Fruit fly (Drosophila melanogaster): ENCODE results near the gene CG18823.

The CG18823 gene

DNA sequence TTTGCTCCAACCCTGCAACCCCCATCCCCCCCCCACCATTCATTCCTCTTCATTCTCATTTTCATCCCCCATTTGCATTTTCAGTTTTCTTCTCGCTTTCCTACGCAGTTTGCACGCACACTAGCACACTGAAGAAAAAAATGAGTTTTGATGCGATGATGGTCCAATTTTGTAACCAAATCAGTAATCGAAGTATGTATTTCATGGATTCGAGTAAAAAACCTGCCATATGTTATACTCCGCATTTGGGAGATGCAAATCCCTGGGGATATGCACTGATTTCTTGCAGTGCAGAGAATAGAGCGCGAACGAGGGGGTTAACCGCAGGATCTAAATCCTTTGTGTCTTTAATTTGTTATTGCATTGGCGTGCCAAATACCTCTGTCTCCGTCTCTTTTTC is 34.4 kb upstream of the CG18823 start (continued):
- no peak for TF ChIP-seq vfl (GFP tag; optimal IDR thresholded peaks at IDR 0.05)
- TF ChIP-seq ssp (GFP tag; IDR thresholded peaks at IDR 0.05) = peak; percentile 34; the same call in 1 of the 2 replicates
- TF ChIP-seq chm (GFP tag; IDR thresholded peaks at IDR 0.05) = peak; percentile 38; the same call in 1 of the 2 replicates
- peak; percentile 52 for TF ChIP-seq tin (GFP tag; optimal IDR thresholded peaks at IDR 0.05)
- TF ChIP-seq PHDP (tag; optimal IDR thresholded peaks at IDR 0.05) = peak; percentile 60
- no peak for TF ChIP-seq cg (GFP tag; optimal IDR thresholded peaks at IDR 0.05)
- TF ChIP-seq nom (GFP tag; optimal IDR thresholded peaks at IDR 0.05) = no peak
- peak; percentile 75 for TF ChIP-seq CG12071 (GFP tag; optimal IDR thresholded peaks at IDR 0.05)
- TF ChIP-seq lola (GFP tag; optimal IDR thresholded peaks at IDR 0.05) = no peak
- peak; percentile 28 for TF ChIP-seq Hand (GFP tag; optimal IDR thresholded peaks at IDR 0.05)
- no peak for TF ChIP-seq corto (GFP tag; optimal IDR thresholded peaks at IDR 0.05)
- no peak for TF ChIP-seq z (GFP tag; IDR thresholded peaks at IDR 0.05)
- TF ChIP-seq run (tag; optimal IDR thresholded peaks at IDR 0.05) = peak; percentile 51
- TF ChIP-seq crol (GFP tag; IDR thresholded peaks at IDR 0.05) = 0 out of 2 replicates have a peak, but pooled peaks have one; percentile 3
- TF ChIP-seq ATbp (GFP tag; optimal IDR thresholded peaks at IDR 0.05) = peak; percentile 65
- TF ChIP-seq NFAT (GFP tag; IDR thresholded peaks at IDR 0.05) = peak; percentile 12; the same call in 1 of the 2 replicates
- peak; percentile 43; the same call in 1 of the 3 replicates for TF ChIP-seq ken (GFP tag; IDR thresholded peaks at IDR 0.05)
- TF ChIP-seq MTF-1 (GFP tag; optimal IDR thresholded peaks at IDR 0.05; ENCODE audit: borderline replicate concordance) = peak; percentile 3
- no peak for TF ChIP-seq usp (GFP tag; optimal IDR thresholded peaks at IDR 0.05)
- TF ChIP-seq Abd-B (GFP tag; optimal IDR thresholded peaks at IDR 0.05) = peak; percentile 38
- TF ChIP-seq CG9215 (GFP tag; IDR thresholded peaks at IDR 0.05) = peak; percentile 61
- no peak for TF ChIP-seq CG18476 (GFP tag; optimal IDR thresholded peaks at IDR 0.05)
- peak; percentile 36 for TF ChIP-seq chn (GFP tag; optimal IDR thresholded peaks at IDR 0.05)
- TF ChIP-seq pfk (GFP tag; optimal IDR thresholded peaks at IDR 0.05) = no peak
- TF ChIP-seq CG5953 (GFP tag; IDR thresholded peaks at IDR 0.05) = no peak
- peak; percentile 55; the same call in 2 of the 3 replicates for TF ChIP-seq tgo (GFP tag; IDR thresholded peaks at IDR 0.05)
- peak; percentile 51 for TF ChIP-seq CG4424 (GFP tag; optimal IDR thresholded peaks at IDR 0.05)
- TF ChIP-seq onecut (GFP tag; IDR thresholded peaks at IDR 0.05) = peak; percentile 45
- TF ChIP-seq Sox100B (GFP tag; optimal IDR thresholded peaks at IDR 0.05) = peak; percentile 17
- peak; percentile 45 for TF ChIP-seq CG7786 (GFP tag; optimal IDR thresholded peaks at IDR 0.05)
- 0 out of 2 replicates have a peak, but pooled peaks have one; percentile 19 for TF ChIP-seq dimm (GFP tag; IDR thresholded peaks at IDR 0.05)
- TF ChIP-seq CG43689 (GFP tag; IDR thresholded peaks at IDR 0.05) = no peak
- TF ChIP-seq CG8924 (tag; optimal IDR thresholded peaks at IDR 0.05) = peak; percentile 47
- peak; percentile 21; the same call in 1 of the 3 replicates for TF ChIP-seq CG14050 (GFP tag; IDR thresholded peaks at IDR 0.05)
- no peak for TF ChIP-seq Dref (GFP tag; IDR thresholded peaks at IDR 0.05)
- no peak for TF ChIP-seq dati (GFP tag; IDR thresholded peaks at IDR 0.05)
- peak; percentile 51 for TF ChIP-seq CG2712 (tag; optimal IDR thresholded peaks at IDR 0.05)
- TF ChIP-seq wdn (GFP tag; IDR thresholded peaks at IDR 0.05) = 0 out of 2 replicates have a peak, but pooled peaks have one; percentile 34
- TF ChIP-seq CG7556 (GFP tag; optimal IDR thresholded peaks at IDR 0.05) = peak; percentile 52
- peak; percentile 22 for TF ChIP-seq NK7.1 (GFP tag; optimal IDR thresholded peaks at IDR 0.05)
- no peak for TF ChIP-seq Hmx (GFP tag; optimal IDR thresholded peaks at IDR 0.05)
- no peak for TF ChIP-seq p53 (GFP tag; optimal IDR thresholded peaks at IDR 0.05)
- TF ChIP-seq CG11093 (GFP tag; IDR thresholded peaks at IDR 0.05) = no peak
- no peak for TF ChIP-seq Max (GFP tag; optimal IDR thresholded peaks at IDR 0.05)
- peak; percentile 11 for TF ChIP-seq sd (tag; optimal IDR thresholded peaks at IDR 0.05)
- peak; percentile 28 for TF ChIP-seq CG4707 (GFP tag; optimal IDR thresholded peaks at IDR 0.05)
- TF ChIP-seq twi (tag; optimal IDR thresholded peaks at IDR 0.05) = no peak
- TF ChIP-seq tup (GFP tag; optimal IDR thresholded peaks at IDR 0.05) = peak; percentile 15
- peak; percentile 59; the same call in 2 of the 3 replicates for TF ChIP-seq Aef1 (GFP tag; IDR thresholded peaks at IDR 0.05)
- peak; percentile 61; the same call in 2 of the 3 replicates for TF ChIP-seq CG34422 (GFP tag; IDR thresholded peaks at IDR 0.05)
- TF ChIP-seq phol (tag; optimal IDR thresholded peaks at IDR 0.05) = peak; percentile 62
